Fruit fly (Drosophila melanogaster) whole organism, pupa: Measurements from ENCODE around the gene CG33341.

ENCODE experiments used
- CG10348 ChIP-seq: fragments of 200-800 bp; sonication (Bioruptor generic); IDR thresholded peaks from 2 replicates; pipeline ENCODE4 v1.3.6; 2022; ENCODE audit warnings: missing biosample characterization, missing genetic modification characterization
- CG12605 ChIP-seq: fragments of 200-800 bp; sonication (Bioruptor generic); IDR thresholded peaks from 2 replicates; pipeline ENCODE4 v1.3.6; 2022; ENCODE audit warnings: missing biosample characterization, missing genetic modification characterization
- CG13204 ChIP-seq: fragments of 200-800 bp; sonication (Bioruptor generic); optimal IDR thresholded peaks from 2 replicates; lab custom pipeline; 2018; ENCODE audit warnings: missing biosample characterization, mild to moderate bottlenecking, missing genetic modification characterization, moderate library complexity
- CG14655 ChIP-seq: fragments of 200-800 bp; sonication (Bioruptor generic); optimal IDR thresholded peaks from 3 replicates; lab custom pipeline; 2017; ENCODE audit warnings: mild to moderate bottlenecking, missing biosample characterization, missing genetic modification reagents, missing genetic modification characterization
- CG15710 ChIP-seq: fragments of 200-800 bp; sonication (Bioruptor generic); optimal IDR thresholded peaks from 2 replicates; lab custom pipeline; 2018; ENCODE audit warnings: missing biosample characterization, mild to moderate bottlenecking, missing genetic modification characterization, moderate library complexity
- CG17806 ChIP-seq: fragments of 200-800 bp; sonication (Bioruptor generic); optimal IDR thresholded peaks from 2 replicates; lab custom pipeline; 2018; ENCODE audit warnings: missing biosample characterization, mild to moderate bottlenecking, missing genetic modification characterization, moderate library complexity
- CG32121 ChIP-seq: fragments of 200-800 bp; sonication (Bioruptor generic); IDR thresholded peaks from 2 replicates; pipeline ENCODE4 v1.3.6; 2022; ENCODE audit warnings: missing biosample characterization, missing genetic modification characterization
- CG34367 ChIP-seq: fragments of 200-800 bp; sonication (Bioruptor generic); optimal IDR thresholded peaks from 2 replicates; lab custom pipeline; 2018; ENCODE audit warnings: missing biosample characterization, mild to moderate bottlenecking, missing genetic modification characterization
- CG4496 ChIP-seq: fragments of 200-800 bp; sonication (Bioruptor generic); IDR thresholded peaks from 3 replicates; pipeline ENCODE4 v1.3.6; 2022; ENCODE audit warnings: missing biosample characterization, missing genetic modification characterization
- CG8159 ChIP-seq: fragments of 200-800 bp; sonication (Bioruptor generic); optimal IDR thresholded peaks from 3 replicates; lab custom pipeline; 2018; ENCODE audit warnings: missing biosample characterization, mild to moderate bottlenecking, missing genetic modification characterization, moderate library complexity
- CG8301 ChIP-seq: fragments of 200-800 bp; sonication (Bioruptor generic); optimal IDR thresholded peaks from 2 replicates; lab custom pipeline; 2018; ENCODE audit warnings: missing biosample characterization, mild to moderate bottlenecking, missing genetic modification characterization
- CG9948 ChIP-seq: fragments of 200-800 bp; sonication (Bioruptor generic); optimal IDR thresholded peaks from 2 replicates; lab custom pipeline; 2018; ENCODE audit warnings: missing biosample characterization, mild to moderate bottlenecking, missing genetic modification characterization, moderate library complexity
- D1 ChIP-seq: fragments of 200-800 bp; sonication (Bioruptor generic); optimal IDR thresholded peaks from 2 replicates; lab custom pipeline; 2018; ENCODE audit warnings: missing biosample characterization, mild to moderate bottlenecking, missing genetic modification characterization, moderate library complexity
- EcR ChIP-seq: fragments of 200-800 bp; sonication (Bioruptor generic); optimal IDR thresholded peaks from 3 replicates; lab custom pipeline; 2019; ENCODE audit warnings: missing biosample characterization, missing genetic modification characterization, mild to moderate bottlenecking, moderate library complexity, missing genetic modification reagents
- Ets98B ChIP-seq: fragments of 200-800 bp; sonication (Bioruptor generic); IDR thresholded peaks from 2 replicates; pipeline ENCODE4 v1.3.6; 2022; ENCODE audit warnings: missing biosample characterization, missing genetic modification characterization
- Pif1A ChIP-seq: fragments of 200-800 bp; sonication (Bioruptor generic); optimal IDR thresholded peaks from 3 replicates; lab custom pipeline; 2016; ENCODE audit warnings: missing biosample characterization, missing genetic modification characterization
- Pif1B ChIP-seq: fragments of 200-800 bp; sonication (Bioruptor generic); optimal IDR thresholded peaks from 3 replicates; lab custom pipeline; 2016; ENCODE audit warnings: missing biosample characterization, missing genetic modification characterization
- Snoo ChIP-seq: fragments of 200-800 bp; sonication (Bioruptor generic); optimal IDR thresholded peaks from 3 replicates; lab custom pipeline; 2017; ENCODE audit warnings: missing biosample characterization, mild to moderate bottlenecking, missing genetic modification characterization, inconsistent platforms
- fd96Ca ChIP-seq: fragments of 200-800 bp; sonication (Bioruptor generic); IDR thresholded peaks from 3 replicates; pipeline ENCODE4 v1.3.6; 2022; ENCODE audit warnings: missing biosample characterization, missing genetic modification characterization
- gl ChIP-seq: fragments of 200-800 bp; sonication (Bioruptor generic); optimal IDR thresholded peaks from 2 replicates; lab custom pipeline; 2018; ENCODE audit warnings: missing biosample characterization, mild to moderate bottlenecking, missing genetic modification characterization
- rn ChIP-seq: fragments of 200-800 bp; sonication (Bioruptor generic); IDR thresholded peaks from 2 replicates; pipeline ENCODE4 v1.3.6; 2022; ENCODE audit warnings: missing biosample characterization, missing genetic modification characterization

CG33341 gene

DNA sequence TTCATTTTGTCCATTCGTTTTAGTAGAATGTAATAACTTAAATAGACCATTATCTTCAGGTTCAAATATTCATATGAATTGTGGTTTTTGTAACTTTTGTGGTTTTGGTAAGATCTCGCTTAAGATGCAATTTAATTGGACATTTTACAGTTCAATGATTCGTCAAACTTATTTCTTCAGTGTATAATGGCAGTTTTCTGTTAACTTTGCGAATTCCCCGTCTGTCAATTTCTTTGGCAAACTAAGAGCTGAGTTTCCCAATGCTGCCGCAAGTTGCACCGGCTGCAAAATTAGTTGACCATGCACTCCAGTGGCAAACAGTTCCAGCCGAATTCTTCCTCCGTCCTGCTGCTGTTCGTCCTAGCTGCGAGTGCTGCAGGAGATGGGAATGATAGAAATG is 8.4 kb downstream of the CG33341 start, which contains the start of gene CG33342:
Gene CG33342 (plus strand): TSS at position 301 of the 400 bp plus-strand sequence.
- TF ChIP-seq Pif1A (GFP tag; lab: Kevin White, UChicago) (no peak), CG8301 (tag; lab: Kevin White, UChicago) (no peak), CG10348 (no peak), D1 (tag; lab: Kevin White, UChicago) (no peak), CG15710 (tag; lab: Kevin White, UChicago) (no peak), CG4496 (GFP tag; lab: Robert Waterston, UW) (no peak), Snoo (no peak), CG34367 (no peak), CG14655 (GFP tag; lab: Kevin White, UChicago) (no peak), Ets98B (GFP tag; lab: Robert Waterston, UW) (no peak), rn (GFP tag; lab: Robert Waterston, UW) (no peak), CG32121 (GFP tag; lab: Robert Waterston, UW) (no peak), CG13204 (no peak)

DNA sequence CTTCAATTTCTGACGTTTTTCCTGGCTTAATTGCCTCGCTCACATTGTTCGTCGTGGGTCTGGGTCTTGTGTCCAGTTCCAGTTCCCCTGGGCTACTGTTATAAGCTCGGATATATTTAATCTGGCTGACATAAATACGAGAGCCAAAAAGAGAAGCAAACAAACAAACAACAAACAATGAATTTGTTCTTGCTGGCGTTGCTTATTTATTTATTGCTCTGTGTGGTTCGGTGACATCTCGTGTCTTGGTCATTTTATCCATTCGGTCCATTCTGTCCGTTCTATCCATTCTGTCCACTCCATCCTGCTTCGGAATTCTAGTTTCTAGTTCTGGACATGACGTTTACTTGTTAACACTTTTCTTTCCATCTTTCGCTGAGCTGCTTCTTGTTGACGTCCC is 16.8 kb downstream of the CG33341 start, which contains the start of gene CG17780:
Gene CG17780 (minus strand): TSS at position 101 of the 400 bp plus-strand sequence.
- no peak for TF ChIP-seq EcR (GFP tag; lab: Kevin White, UChicago)
- no peak for TF ChIP-seq CG4496 (GFP tag; lab: Robert Waterston, UW)
- no peak for TF ChIP-seq Pif1B (GFP tag; lab: Kevin White, UChicago)
- no peak for TF ChIP-seq CG9948 (tag; lab: Kevin White, UChicago)
- TF ChIP-seq D1 (tag; lab: Kevin White, UChicago), result no peak
- no peak for TF ChIP-seq CG34367
- TF ChIP-seq Ets98B (GFP tag; lab: Robert Waterston, UW), result no peak
- no peak for TF ChIP-seq CG14655 (GFP tag; lab: Kevin White, UChicago)
- no peak for TF ChIP-seq CG15710 (tag; lab: Kevin White, UChicago)
- TF ChIP-seq CG8301 (tag; lab: Kevin White, UChicago), result no peak
- TF ChIP-seq CG13204, result no peak
- no peak for TF ChIP-seq CG8159 (tag; lab: Kevin White, UChicago)
- TF ChIP-seq CG32121 (GFP tag; lab: Robert Waterston, UW), result no peak
- no peak for TF ChIP-seq CG12605 (GFP tag; lab: Robert Waterston, UW)
- no peak for TF ChIP-seq fd96Ca
- no peak for TF ChIP-seq CG17806 (tag; lab: Kevin White, UChicago)
- no peak for TF ChIP-seq Snoo
- TF ChIP-seq gl (tag; lab: Kevin White, UChicago), result no peak
- TF ChIP-seq rn (GFP tag; lab: Robert Waterston, UW), result no peak
- no peak for TF ChIP-seq Pif1A (GFP tag; lab: Kevin White, UChicago)

DNA sequence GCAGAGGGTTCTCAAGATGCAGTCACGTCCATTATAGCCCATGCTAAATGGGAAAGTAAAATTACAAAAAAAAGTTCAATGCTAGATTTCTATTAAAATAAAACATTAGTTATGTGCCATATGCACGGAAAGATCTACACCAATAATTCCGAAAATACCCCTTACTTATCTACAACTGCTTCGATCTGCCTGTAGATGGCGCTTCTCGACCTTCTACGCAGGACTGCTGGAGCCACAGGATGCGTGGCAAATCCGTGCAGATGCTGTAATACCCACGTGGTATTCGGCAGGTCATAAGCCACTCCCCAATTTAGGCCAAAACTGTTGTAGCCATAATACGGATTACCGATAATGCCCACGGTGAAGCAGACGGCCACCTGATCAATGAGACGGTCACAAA is 18.3 kb downstream of the CG33341 start:
- TF ChIP-seq CG9948 (tag; lab: Kevin White, UChicago) (no peak), gl (tag; lab: Kevin White, UChicago) (no peak), Pif1A (GFP tag; lab: Kevin White, UChicago) (no peak), CG10348 (no peak), CG32121 (GFP tag; lab: Robert Waterston, UW) (no peak), CG8159 (tag; lab: Kevin White, UChicago) (no peak), CG13204 (no peak), Pif1B (GFP tag; lab: Kevin White, UChicago) (no peak), fd96Ca (no peak)

DNA sequence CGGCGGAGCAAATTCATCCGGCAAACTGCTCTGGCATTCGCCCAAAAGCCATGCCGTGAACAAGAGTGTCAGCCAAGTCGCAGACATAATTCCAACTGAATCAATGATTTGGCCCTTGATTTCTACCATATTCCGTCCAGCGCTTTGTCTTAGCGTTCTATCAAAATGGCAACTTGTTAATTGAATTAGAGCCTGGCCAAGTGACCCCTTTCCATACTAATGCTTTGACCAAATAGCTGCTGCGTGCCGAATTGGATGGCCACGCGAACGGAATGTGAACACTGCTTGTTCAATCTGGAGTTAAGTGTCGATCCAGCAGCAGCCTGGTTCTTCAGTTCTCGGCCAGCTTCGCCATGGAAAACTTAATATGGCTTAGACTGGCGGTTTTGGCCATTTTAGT is 22.1 kb downstream of the CG33341 start, which contains the start of the genes CG5768 and CG13615:
Gene CG5768 (minus strand): TSS at position 101 of the 400 bp plus-strand sequence.
Gene CG13615 (plus strand): TSS at position 280 of the 400 bp plus-strand sequence.
- TF ChIP-seq CG9948 (tag; lab: Kevin White, UChicago) (no peak), CG8159 (tag; lab: Kevin White, UChicago) (no peak), Ets98B (GFP tag; lab: Robert Waterston, UW) (no peak), CG15710 (tag; lab: Kevin White, UChicago) (no peak), rn (GFP tag; lab: Robert Waterston, UW) (no peak), CG13204 (no peak), CG32121 (GFP tag; lab: Robert Waterston, UW) (no peak), Snoo (no peak), fd96Ca (no peak), CG10348 (no peak), CG12605 (GFP tag; lab: Robert Waterston, UW) (no peak), CG8301 (tag; lab: Kevin White, UChicago) (no peak), CG34367 (no peak), Pif1B (GFP tag; lab: Kevin White, UChicago) (no peak), gl (tag; lab: Kevin White, UChicago) (no peak), EcR (GFP tag; lab: Kevin White, UChicago) (no peak), CG4496 (GFP tag; lab: Robert Waterston, UW) (no peak), CG14655 (GFP tag; lab: Kevin White, UChicago) (no peak), D1 (tag; lab: Kevin White, UChicago) (no peak), CG17806 (tag; lab: Kevin White, UChicago) (no peak)

DNA sequence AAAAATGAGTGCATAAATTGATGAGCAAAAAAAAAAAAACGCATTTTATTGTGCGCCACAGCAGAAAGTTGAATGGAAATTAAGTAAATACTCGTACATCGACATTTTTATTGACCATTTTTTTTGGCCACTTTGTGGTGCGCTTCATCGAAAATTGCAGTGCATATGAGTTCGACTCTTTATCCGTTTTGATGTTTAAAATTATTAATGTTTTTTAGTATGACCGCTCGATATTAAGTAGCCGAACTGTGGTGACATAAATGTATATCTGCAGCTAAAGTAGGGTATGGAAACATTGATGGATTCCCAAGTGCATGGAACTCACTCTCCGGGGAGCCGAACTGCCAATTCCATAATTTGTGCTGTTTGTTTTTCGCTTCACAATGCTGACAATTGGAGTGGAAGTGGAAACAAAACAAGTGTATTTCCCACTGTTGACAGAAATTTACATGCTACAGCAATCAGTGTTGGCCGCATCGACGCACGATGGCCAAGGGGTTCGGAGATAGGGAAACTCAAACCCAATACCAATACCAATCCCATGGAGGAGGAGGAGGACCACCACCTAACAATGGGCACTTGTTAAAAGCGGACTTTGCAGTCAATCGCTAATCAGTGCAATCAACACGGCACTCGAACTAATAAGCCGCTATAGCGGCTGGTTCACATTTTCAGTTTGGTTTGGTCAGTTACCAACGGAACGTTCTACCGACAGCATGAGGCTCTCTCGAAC is 24.2 kb downstream of the CG33341 start, which contains the start of gene CG13616:
Gene CG13616 (plus strand): TSS at position 683 of the 733 bp plus-strand sequence.
- no peak for TF ChIP-seq EcR (GFP tag; lab: Kevin White, UChicago)
- TF ChIP-seq CG32121 (GFP tag; lab: Robert Waterston, UW), result no peak
- TF ChIP-seq CG8301 (tag; lab: Kevin White, UChicago), result no peak
- no peak for TF ChIP-seq CG8159 (tag; lab: Kevin White, UChicago)
- TF ChIP-seq rn (GFP tag; lab: Robert Waterston, UW), result no peak
- no peak for TF ChIP-seq CG9948 (tag; lab: Kevin White, UChicago)
- TF ChIP-seq Snoo, result no peak
